Worm (Caenorhabditis elegans): ENCODE data around the gene Y54G2A.38.

Gene Y54G2A.38

ce11 chrIV:2759163-2759562, at the start of gene Y54G2A.38:
Y54G2A.38 (plus strand) TSS chrIV:2759463.
- TF ChIP-seq mls-2 (tag; optimal IDR thresholded peaks at IDR 0.05) (no peak), ztf-11 (tag; optimal IDR thresholded peaks at IDR 0.05) (no peak), M03D4.4 (tag; optimal IDR thresholded peaks at IDR 0.05) (no peak), zip-8 (tag; optimal IDR thresholded peaks at IDR 0.05) (no peak), nhr-28 (tag; optimal IDR thresholded peaks at IDR 0.05) (no peak), pha-4 (tag; optimal IDR thresholded peaks at IDR 0.05) (no peak), lin-13 (tag; optimal IDR thresholded peaks at IDR 0.05) (no peak), mep-1 (tag; optimal IDR thresholded peaks at IDR 0.05) (no peak), ham-2 (GFP tag; optimal IDR thresholded peaks at IDR 0.05) (no peak), cnd-1 (tag; optimal IDR thresholded peaks at IDR 0.05) (no peak), lsy-2 (tag; optimal IDR thresholded peaks at IDR 0.05) (no peak)

ce11 chrIV:2709590-2710201, 49.6 kb upstream of the Y54G2A.38 start:
- TF ChIP-seq mls-2 (tag; optimal IDR thresholded peaks at IDR 0.05) (no peak), lin-13 (tag; optimal IDR thresholded peaks at IDR 0.05) (no peak), bed-3 (GFP tag; optimal IDR thresholded peaks at IDR 0.05) (no peak), snpc-4 (tag; optimal IDR thresholded peaks at IDR 0.05) (no peak), tbx-8 (GFP tag; optimal IDR thresholded peaks at IDR 0.05) (no peak)

ce11 chrIV:2710203-2710935, 48.9 kb upstream of the Y54G2A.38 start, which contains the start of gene Y94H6A.10:
Y94H6A.10 (minus strand) TSS chrIV:2710666.
- TF ChIP-seq nhr-237 (tag; optimal IDR thresholded peaks at IDR 0.05) (no peak), sem-2 (GFP tag; optimal IDR thresholded peaks at IDR 0.05) (no peak), mep-1 (tag; optimal IDR thresholded peaks at IDR 0.05) (no peak), M03D4.4 (tag; optimal IDR thresholded peaks at IDR 0.05) (no peak), cnd-1 (tag; optimal IDR thresholded peaks at IDR 0.05) (no peak), ztf-11 (tag; optimal IDR thresholded peaks at IDR 0.05) (no peak), unc-120 (tag; optimal IDR thresholded peaks at IDR 0.05; ENCODE audit: poor library complexity, severe bottlenecking) (no peak), lsy-2 (tag; optimal IDR thresholded peaks at IDR 0.05) (no peak), mls-2 (tag; optimal IDR thresholded peaks at IDR 0.05) (no peak), lin-13 (tag; optimal IDR thresholded peaks at IDR 0.05) (no peak), ceh-39 (tag; optimal IDR thresholded peaks at IDR 0.05) (no peak), tbx-8 (GFP tag; optimal IDR thresholded peaks at IDR 0.05) (no peak), elt-1 (tag; optimal IDR thresholded peaks at IDR 0.05; ENCODE audit: borderline replicate concordance, insufficient read depth) (no peak), mab-5 (tag; optimal IDR thresholded peaks at IDR 0.05) (no peak)

- TF ChIP-seq mls-2 (tag; optimal IDR thresholded peaks at IDR 0.05): no peak
- no peak for TF ChIP-seq lin-32 (GFP tag; optimal IDR thresholded peaks at IDR 0.05)
- TF ChIP-seq flh-1 (GFP tag; optimal IDR thresholded peaks at IDR 0.05): no peak
- TF ChIP-seq nhr-28 (tag; optimal IDR thresholded peaks at IDR 0.05): no peak
- no peak for TF ChIP-seq lsy-2 (tag; optimal IDR thresholded peaks at IDR 0.05)
- no peak for TF ChIP-seq blmp-1 (tag; optimal IDR thresholded peaks at IDR 0.05)
- TF ChIP-seq drap-1 (GFP tag; optimal IDR thresholded peaks at IDR 0.05): no peak
- TF ChIP-seq pha-4 (tag; optimal IDR thresholded peaks at IDR 0.05): no peak
- TF ChIP-seq ceh-83 (GFP tag; optimal IDR thresholded peaks at IDR 0.05): no peak
- TF ChIP-seq lin-13 (tag; optimal IDR thresholded peaks at IDR 0.05): no peak
- TF ChIP-seq ces-1 (GFP tag; optimal IDR thresholded peaks at IDR 0.05): no peak
- TF ChIP-seq sptf-1 (tag; optimal IDR thresholded peaks at IDR 0.05): no peak
- TF ChIP-seq cnd-1 (tag; optimal IDR thresholded peaks at IDR 0.05): no peak
- TF ChIP-seq nhr-76 (tag; optimal IDR thresholded peaks at IDR 0.05): no peak
- no peak for TF ChIP-seq snpc-4 (tag; optimal IDR thresholded peaks at IDR 0.05)
- no peak for TF ChIP-seq M03D4.4 (tag; optimal IDR thresholded peaks at IDR 0.05)
- no peak for TF ChIP-seq hlh-1 (tag; optimal IDR thresholded peaks at IDR 0.05)
- no peak for TF ChIP-seq sem-2 (GFP tag; optimal IDR thresholded peaks at IDR 0.05)
- TF ChIP-seq ceh-39 (tag; optimal IDR thresholded peaks at IDR 0.05): no peak
Measured at ce11 chrIV:2711122-2711669, 48.1 kb upstream of the Y54G2A.38 start.

ce11 chrIV:2712935-2713334, 46.3 kb upstream of the Y54G2A.38 start, which contains the start of gene Y94H6A.12:
Y94H6A.12 (minus strand) TSS chrIV:2713035.
- TF ChIP-seq lin-32 (GFP tag; optimal IDR thresholded peaks at IDR 0.05): no peak
- no peak for TF ChIP-seq lsy-2 (tag; optimal IDR thresholded peaks at IDR 0.05)
- no peak for TF ChIP-seq elt-1 (tag; optimal IDR thresholded peaks at IDR 0.05; ENCODE audit: borderline replicate concordance, insufficient read depth)
- TF ChIP-seq ceh-83 (GFP tag; optimal IDR thresholded peaks at IDR 0.05): no peak
- no peak for TF ChIP-seq unc-120 (tag; optimal IDR thresholded peaks at IDR 0.05; ENCODE audit: poor library complexity, severe bottlenecking)
- TF ChIP-seq flh-1 (GFP tag; optimal IDR thresholded peaks at IDR 0.05): no peak
- TF ChIP-seq nhr-12 (tag; optimal IDR thresholded peaks at IDR 0.05): no peak
